Worm (Caenorhabditis elegans): ENCODE data around the gene Y47D7A.18.

- no peak for TF ChIP-seq mep-1 (tag; optimal IDR thresholded peaks at IDR 0.05)
- no peak for TF ChIP-seq daf-19 (GFP tag; conservative IDR thresholded peaks at IDR 0.05)
- no peak for TF ChIP-seq lin-38 (GFP tag; IDR thresholded peaks at IDR 0.05)
- TF ChIP-seq unc-62 (GFP tag; optimal IDR thresholded peaks at IDR 0.05 in 1 of 2), result no peak
- no peak for TF ChIP-seq unc-62 (tag; optimal IDR thresholded peaks at IDR 0.05)
- no peak for TF ChIP-seq nhr-77 (tag; optimal IDR thresholded peaks at IDR 0.05)
- no peak for TF ChIP-seq rbr-2 (tag; optimal IDR thresholded peaks at IDR 0.05)
- TF ChIP-seq ZK546.5 (tag; optimal IDR thresholded peaks at IDR 0.05), result no peak
- TF ChIP-seq nhr-11 (tag; optimal IDR thresholded peaks at IDR 0.05), result no peak
- TF ChIP-seq lin-13 (GFP tag; optimal IDR thresholded peaks at IDR 0.05), result no peak
- no peak for TF ChIP-seq nhr-237 (tag; optimal IDR thresholded peaks at IDR 0.05)
- TF ChIP-seq nhr-28 (tag; optimal IDR thresholded peaks at IDR 0.05), result no peak
These were observed 1.5 kb upstream of the Y47D7A.18 start, which contains the start of gene Y47D7A.6 for ce11 chrV:4418116-4418515.
